Fruit fly (Drosophila melanogaster) whole organism, embryonic: Measurements from ENCODE around the gene CG32032.

ENCODE experiments used
- CG10959 ChIP-seq: fragments of 200-800 bp; sonication (Bioruptor generic); IDR thresholded peaks from 2 replicates; pipeline ENCODE4 v1.3.6; 2022; ENCODE audit warnings: missing biosample characterization, missing genetic modification characterization
- CG12942 ChIP-seq: fragments of 200-800 bp; sonication (Bioruptor generic); optimal IDR thresholded peaks from 3 replicates; lab custom pipeline; 2016; ENCODE audit warnings: missing biosample characterization, missing genetic modification characterization
- CG13296 ChIP-seq: fragments of 200-800 bp; sonication (Bioruptor generic); optimal IDR thresholded peaks from 3 replicates; lab custom pipeline; 2018; ENCODE audit warnings: missing biosample characterization, mild to moderate bottlenecking, missing genetic modification characterization
- CG15073 ChIP-seq: fragments of 200-800 bp; sonication (Bioruptor generic); optimal IDR thresholded peaks from 2 replicates; lab custom pipeline; 2016; ENCODE audit warnings: missing biosample characterization, missing genetic modification characterization
- CG16813 ChIP-seq: fragments of 200-800 bp; sonication (Bioruptor generic); IDR thresholded peaks from 3 replicates; pipeline ENCODE4 v1.3.6; 2022; ENCODE audit warnings: missing biosample characterization, missing genetic modification characterization; ENCODE audit not compliant: partially characterized antibody
- CG1832 ChIP-seq: fragments of 200-800 bp; sonication (Bioruptor generic); optimal IDR thresholded peaks from 2 replicates; lab custom pipeline; 2017; ENCODE audit warnings: missing biosample characterization, mild to moderate bottlenecking, missing genetic modification characterization, inconsistent platforms
- CG18619 ChIP-seq: fragments of 200-800 bp; sonication (Bioruptor generic); optimal IDR thresholded peaks from 3 replicates; lab custom pipeline; 2017; ENCODE audit warnings: missing biosample characterization, mild to moderate bottlenecking, missing genetic modification characterization
- CG2712 ChIP-seq: fragments of 200-800 bp; optimal IDR thresholded peaks from 3 replicates; lab custom pipeline; 2019; ENCODE audit warnings: missing biosample characterization, mild to moderate bottlenecking, missing genetic modification characterization, moderate library complexity
- CG34376 ChIP-seq: fragments of 200-800 bp; sonication (Bioruptor generic); optimal IDR thresholded peaks from 2 replicates; lab custom pipeline; 2018; ENCODE audit warnings: missing biosample characterization, mild to moderate bottlenecking, missing genetic modification characterization
- CG5245 ChIP-seq: fragments of 200-800 bp; sonication (Bioruptor generic); optimal IDR thresholded peaks from 3 replicates; lab custom pipeline; 2016; ENCODE audit warnings: missing biosample characterization, missing genetic modification characterization
- CG5953 ChIP-seq: fragments of 200-800 bp; sonication (Bioruptor generic); IDR thresholded peaks from 2 replicates; pipeline ENCODE4 v1.3.6; 2022; ENCODE audit warnings: missing biosample characterization, missing genetic modification characterization
- CG6272 ChIP-seq: fragments of 200-800 bp; sonication (Bioruptor generic); IDR thresholded peaks from 2 replicates; pipeline ENCODE4 v1.3.6; 2022; ENCODE audit warnings: missing biosample characterization, missing genetic modification characterization
- CG8281 ChIP-seq: fragments of 200-800 bp; sonication (Bioruptor generic); optimal IDR thresholded peaks from 2 replicates; lab custom pipeline; 2018; ENCODE audit warnings: missing biosample characterization, mild to moderate bottlenecking, missing genetic modification characterization, moderate library complexity
- CG8359 ChIP-seq: fragments of 200-800 bp; sonication (Bioruptor generic); optimal IDR thresholded peaks from 2 replicates; lab custom pipeline; 2017; ENCODE audit warnings: missing biosample characterization, mild to moderate bottlenecking, missing genetic modification characterization, borderline replicate concordance
- CG9797 ChIP-seq: fragments of 200-800 bp; sonication (Bioruptor generic); optimal IDR thresholded peaks from 3 replicates; lab custom pipeline; 2018; ENCODE audit warnings: missing biosample characterization, mild to moderate bottlenecking, missing genetic modification characterization
- CG9932 ChIP-seq: fragments of 200-800 bp; sonication (Bioruptor generic); IDR thresholded peaks from 2 replicates; pipeline ENCODE4 v1.3.6; 2022; ENCODE audit warnings: missing biosample characterization, missing genetic modification characterization
- Dek ChIP-seq: fragments of 200-800 bp; sonication (Bioruptor generic); optimal IDR thresholded peaks from 3 replicates; lab custom pipeline; 2019; ENCODE audit warnings: missing biosample characterization, mild to moderate bottlenecking, missing genetic modification characterization, moderate library complexity
- HmgD ChIP-seq: fragments of 200-800 bp; sonication (Bioruptor generic); optimal IDR thresholded peaks from 3 replicates; lab custom pipeline; 2016; ENCODE audit warnings: missing biosample characterization, missing genetic modification characterization
- Hr51 ChIP-seq, 2 experiments: fragments of 200-800 bp; sonication (Bioruptor generic); optimal IDR thresholded peaks; 2 replicates in 1 of 2; 3 replicates in 1 of 2; lab custom pipeline; 2016 to 2018; ENCODE audit warnings: missing biosample characterization in 2 of 2, missing genetic modification characterization in 2 of 2, mild to moderate bottlenecking in 1 of 2, moderate library complexity in 1 of 2
- Hr78 ChIP-seq, 2 experiments: fragments of 200-800 bp in 1 of 2; fragments of >200 bp in 1 of 2; sonication (Bioruptor generic) in 1 of 2; optimal IDR thresholded peaks; 2 replicates each; lab custom pipeline; 2017 to 2019; ENCODE audit warnings: missing biosample characterization in 2 of 2, missing genetic modification characterization in 2 of 2, mild to moderate bottlenecking in 1 of 2, moderate library complexity in 1 of 2
- MBD-R2 ChIP-seq: fragments of 200-800 bp; sonication (Bioruptor generic); IDR thresholded peaks from 2 replicates; pipeline ENCODE4 v1.3.6; 2022; ENCODE audit warnings: missing biosample characterization, missing genetic modification characterization
- NfI ChIP-seq: fragments of 200-800 bp; sonication (Bioruptor generic); optimal IDR thresholded peaks from 3 replicates; lab custom pipeline; 2018; ENCODE audit warnings: missing biosample characterization, mild to moderate bottlenecking, missing genetic modification characterization, moderate library complexity
- PHDP ChIP-seq: fragments of 200-800 bp; sonication (Bioruptor generic); optimal IDR thresholded peaks from 3 replicates; lab custom pipeline; 2018; ENCODE audit warnings: missing biosample characterization, mild to moderate bottlenecking, missing genetic modification characterization, moderate library complexity
- Ptx1 ChIP-seq: fragments of 200-800 bp; sonication (Bioruptor generic); IDR thresholded peaks from 2 replicates; pipeline ENCODE4 v1.3.6; 2022; ENCODE audit warnings: missing biosample characterization, missing genetic modification characterization
- Sox102F ChIP-seq: fragments of 200-800 bp; sonication (Bioruptor generic); optimal IDR thresholded peaks from 2 replicates; lab custom pipeline; 2018; ENCODE audit warnings: missing biosample characterization, mild to moderate bottlenecking, missing genetic modification characterization, moderate library complexity
- bab2 ChIP-seq: fragments of 200-800 bp; sonication (Bioruptor generic); optimal IDR thresholded peaks from 2 replicates; lab custom pipeline; 2016; ENCODE audit warnings: missing biosample characterization, missing genetic modification characterization
- croc ChIP-seq: fragments of 200-800 bp; sonication (Bioruptor generic); conservative IDR thresholded peaks from 3 replicates; pipeline ENCODE4 v1.3.6; 2022; ENCODE audit warnings: missing biosample characterization, missing genetic modification characterization
- disco-r ChIP-seq: fragments of 200-800 bp; sonication (Bioruptor generic); optimal IDR thresholded peaks from 2 replicates; lab custom pipeline; 2016; ENCODE audit warnings: missing biosample characterization, missing genetic modification characterization
- dm ChIP-seq: fragments of 200-800 bp; sonication (Bioruptor generic); optimal IDR thresholded peaks from 3 replicates; lab custom pipeline; 2016; ENCODE audit warnings: missing biosample characterization, missing genetic modification characterization
- dysf ChIP-seq: fragments of 200-800 bp; sonication (Bioruptor generic); IDR thresholded peaks from 3 replicates; pipeline ENCODE4 v1.3.6; 2022; ENCODE audit warnings: missing biosample characterization, missing genetic modification characterization
- emc ChIP-seq: fragments of 200-800 bp; sonication (Bioruptor generic); optimal IDR thresholded peaks from 2 replicates; lab custom pipeline; 2016; ENCODE audit warnings: missing biosample characterization, missing genetic modification characterization
- eve ChIP-seq, 2 experiments: fragments of >200 bp; optimal IDR thresholded peaks; 2 replicates each; lab custom pipeline; 2017; ENCODE audit warnings: missing biosample characterization in 2 of 2, missing genetic modification characterization in 2 of 2
- exex ChIP-seq: fragments of 200-800 bp; sonication (Bioruptor generic); optimal IDR thresholded peaks from 4 replicates; lab custom pipeline; 2018; ENCODE audit warnings: missing biosample characterization, mild to moderate bottlenecking, missing genetic modification characterization, moderate library complexity
- fd102C ChIP-seq: fragments of 200-800 bp; sonication (Bioruptor generic); optimal IDR thresholded peaks from 2 replicates; lab custom pipeline; 2018; ENCODE audit warnings: missing biosample characterization, mild to moderate bottlenecking, missing genetic modification characterization, moderate library complexity
- fd64A ChIP-seq: fragments of 200-800 bp; sonication (Bioruptor generic); optimal IDR thresholded peaks from 3 replicates; lab custom pipeline; 2018; ENCODE audit warnings: missing biosample characterization, mild to moderate bottlenecking, missing genetic modification characterization
- hb ChIP-seq: fragments of 200-800 bp; sonication (Bioruptor generic); IDR thresholded peaks from 3 replicates; pipeline ENCODE4 v1.3.6; 2022; ENCODE audit warnings: missing biosample characterization, missing genetic modification characterization; ENCODE audit not compliant: partially characterized antibody
- kah ChIP-seq: fragments of 200-800 bp; sonication (Bioruptor generic); optimal IDR thresholded peaks from 2 replicates; lab custom pipeline; 2018; ENCODE audit warnings: missing biosample characterization, mild to moderate bottlenecking, missing genetic modification characterization
- mld ChIP-seq: fragments of 200-800 bp; sonication (Bioruptor generic); IDR thresholded peaks from 3 replicates; pipeline ENCODE4 v1.3.6; 2022; ENCODE audit warnings: missing biosample characterization, missing genetic modification characterization; ENCODE audit not compliant: partially characterized antibody
- otp ChIP-seq: fragments of 200-800 bp; sonication (Bioruptor generic); IDR thresholded peaks from 3 replicates; pipeline ENCODE4, ENCODE4 v1.3.6; 2022; ENCODE audit warnings: missing biosample characterization, missing genetic modification characterization
- ranshi ChIP-seq: fragments of 200-800 bp; sonication (Bioruptor generic); IDR thresholded peaks from 2 replicates; pipeline ENCODE4 v1.3.6; 2022; ENCODE audit warnings: missing biosample characterization, missing genetic modification characterization
- sd ChIP-seq: fragments of 200-800 bp; sonication (Bioruptor generic); optimal IDR thresholded peaks from 3 replicates; lab custom pipeline; 2018; ENCODE audit warnings: missing biosample characterization, mild to moderate bottlenecking, missing genetic modification characterization, moderate library complexity
- sens ChIP-seq: fragments of 200-800 bp; sonication (Bioruptor generic); peaks from one replicate; lab custom pipeline; 2016; ENCODE audit warnings: missing biosample characterization, missing genetic modification characterization
- sisA ChIP-seq: fragments of 200-800 bp; sonication (Bioruptor generic); IDR thresholded peaks from 2 replicates; pipeline ENCODE4 v1.3.6; 2022; ENCODE audit warnings: missing biosample characterization, missing genetic modification characterization
- sna ChIP-seq: fragments of 200-800 bp; sonication (Bioruptor generic); IDR thresholded peaks from 2 replicates; pipeline ENCODE4 v1.3.6; 2022; ENCODE audit warnings: missing biosample characterization, missing genetic modification characterization; ENCODE audit not compliant: partially characterized antibody
- sob ChIP-seq: fragments of 200-800 bp; sonication (Bioruptor generic); IDR thresholded peaks from 2 replicates; pipeline ENCODE4 v1.3.6; 2022; ENCODE audit warnings: missing biosample characterization, missing genetic modification characterization
- sqz ChIP-seq: fragments of 200-800 bp; sonication (Bioruptor generic); optimal IDR thresholded peaks from 3 replicates; lab custom pipeline; 2018; ENCODE audit warnings: missing biosample characterization, mild to moderate bottlenecking, missing genetic modification characterization
- vnd ChIP-seq: fragments of 200-800 bp; sonication (Bioruptor generic); IDR thresholded peaks from 3 replicates; pipeline ENCODE4 v1.3.6; 2022; ENCODE audit warnings: missing biosample characterization, missing genetic modification characterization; ENCODE audit not compliant: partially characterized antibody
- wek ChIP-seq: fragments of 200-800 bp; sonication (Bioruptor generic); optimal IDR thresholded peaks from 3 replicates; lab custom pipeline; 2018; ENCODE audit warnings: missing biosample characterization, mild to moderate bottlenecking, missing genetic modification characterization, moderate library complexity

The CG32032 gene

dm6 chr3L:9136976-9137954, 44.4 kb downstream of the CG32032 start, which contains the start of the genes Use1 and nwk (continued):
- no peak for TF ChIP-seq kah (GFP tag; lab: Kevin White, UChicago)
- TF ChIP-seq Hr51 (GFP tag; optimal IDR thresholded peaks at IDR 0.05; lab: Kevin White, UChicago): peak in 1 of 2 experiments; percentile 8
- no peak for TF ChIP-seq dm (GFP tag; lab: Kevin White, UChicago)
- TF ChIP-seq sqz (GFP tag; lab: Kevin White, UChicago): peak; percentile 46
- peak; percentile 60; the same call in 1 of the 2 replicates for TF ChIP-seq MBD-R2
- peak in 1 of 2 experiments; percentile 74 for TF ChIP-seq eve (GFP tag; optimal IDR thresholded peaks at IDR 0.05; lab: Kevin White, UChicago)
- TF ChIP-seq fd102C: no peak
- TF ChIP-seq sna (GFP tag; lab: Robert Waterston, UW): peak; percentile 76
- peak; percentile 27 for TF ChIP-seq CG2712 (tag; lab: Kevin White, UChicago)
- peak; percentile 75 for TF ChIP-seq CG16813 (GFP tag; lab: Robert Waterston, UW)
- TF ChIP-seq HmgD: no peak
- no peak for TF ChIP-seq CG6272
- TF ChIP-seq mld (GFP tag; lab: Robert Waterston, UW): no peak
- no peak for TF ChIP-seq hb (GFP tag; lab: Robert Waterston, UW)
- peak; percentile 6 for TF ChIP-seq NfI (GFP tag; lab: Kevin White, UChicago)
- peak; percentile 69 for TF ChIP-seq CG9797
- TF ChIP-seq sob: peak; percentile 47; the same call in 1 of the 2 replicates
- no peak for TF ChIP-seq otp (GFP tag; lab: Robert Waterston, UW)
- peak; percentile 52 for TF ChIP-seq CG9932 (GFP tag; lab: Robert Waterston, UW)

dm6 chr3L:9139553-9139952, 46.7 kb downstream of the CG32032 start:
- no peak for TF ChIP-seq dysf (GFP tag; lab: Robert Waterston, UW)
- no peak for TF ChIP-seq CG5245 (GFP tag; lab: Kevin White, UChicago)
- no peak for TF ChIP-seq disco-r
- no peak for TF ChIP-seq Sox102F (GFP tag; lab: Kevin White, UChicago)
- TF ChIP-seq emc: no peak
- no peak for TF ChIP-seq Hr51 (GFP tag; optimal IDR thresholded peaks at IDR 0.05; lab: Kevin White, UChicago)
- peak; percentile 5 for TF ChIP-seq CG8281 (tag; lab: Kevin White, UChicago)
- TF ChIP-seq Dek (tag; lab: Kevin White, UChicago): no peak
- peak; percentile 67 for TF ChIP-seq exex (tag; lab: Kevin White, UChicago)
- TF ChIP-seq Ptx1 (GFP tag; lab: Robert Waterston, UW): no peak
- TF ChIP-seq wek: no peak
- no peak for TF ChIP-seq CG15073 (GFP tag; lab: Kevin White, UChicago)
- TF ChIP-seq Hr78 (GFP tag; optimal IDR thresholded peaks at IDR 0.05; lab: Kevin White, UChicago): no peak
- TF ChIP-seq CG10959 (GFP tag; lab: Robert Waterston, UW): no peak
- no peak for TF ChIP-seq sisA (GFP tag; lab: Robert Waterston, UW)
- TF ChIP-seq vnd: no peak
- no peak for TF ChIP-seq ranshi (GFP tag; lab: Robert Waterston, UW)
- no peak for TF ChIP-seq sens (GFP tag; lab: Kevin White, UChicago)
- TF ChIP-seq PHDP (tag; lab: Kevin White, UChicago): peak; percentile 42
- no peak for TF ChIP-seq CG5953
- peak; percentile 63 for TF ChIP-seq CG34376 (GFP tag; lab: Kevin White, UChicago)
- TF ChIP-seq CG12942 (GFP tag; lab: Kevin White, UChicago): no peak
- TF ChIP-seq bab2 (GFP tag; lab: Kevin White, UChicago): no peak
- no peak for TF ChIP-seq CG18619 (GFP tag; lab: Kevin White, UChicago)
- no peak for TF ChIP-seq CG1832 (GFP tag; lab: Kevin White, UChicago)
- TF ChIP-seq croc: no peak
- peak; percentile 1 for TF ChIP-seq CG13296 (GFP tag; lab: Kevin White, UChicago)
- TF ChIP-seq CG8359: no peak
- no peak for TF ChIP-seq sd (tag; lab: Kevin White, UChicago)
- no peak for TF ChIP-seq fd64A (GFP tag; lab: Kevin White, UChicago)
